Fruit fly (Drosophila melanogaster): Measurements from ENCODE around the gene Gr93d.

The Gr93d gene

dm6 chr3R:21886861-21887587 is 40.6 kb upstream of the Gr93d start, which contains the start of the genes CG6678 and dnd:
TSS of gene CG6678 (plus strand) at chr3R:21887029.
TSS of gene dnd (minus strand) at chr3R:21887355.
- TF ChIP-seq toe (GFP tag; optimal IDR thresholded peaks at IDR 0.05): no peak
- no peak for TF ChIP-seq CG5204 (GFP tag; optimal IDR thresholded peaks at IDR 0.05)
- TF ChIP-seq tj (GFP tag; optimal IDR thresholded peaks at IDR 0.05): no peak
- no peak for TF ChIP-seq bab1 (GFP tag; optimal IDR thresholded peaks at IDR 0.05)
- TF ChIP-seq Clk (GFP tag; optimal IDR thresholded peaks at IDR 0.05): no peak
- peak; percentile 55 for TF ChIP-seq cic (GFP tag; optimal IDR thresholded peaks at IDR 0.05)
- TF ChIP-seq ovo (GFP tag; optimal IDR thresholded peaks at IDR 0.05): no peak
- peak; percentile 26 for TF ChIP-seq pad (GFP tag; optimal IDR thresholded peaks at IDR 0.05)
- peak; percentile 20 for TF ChIP-seq Mnt (GFP tag; optimal IDR thresholded peaks at IDR 0.05)
- TF ChIP-seq CG33017 (tag; optimal IDR thresholded peaks at IDR 0.05): no peak
- no peak for TF ChIP-seq Hr96 (GFP tag; optimal IDR thresholded peaks at IDR 0.05)
- TF ChIP-seq CG7045 (GFP tag; optimal IDR thresholded peaks at IDR 0.05): no peak
- no peak for TF ChIP-seq CG12768 (GFP tag; optimal IDR thresholded peaks at IDR 0.05)
- no peak for TF ChIP-seq CG1620 (GFP tag; optimal IDR thresholded peaks at IDR 0.05)
- peak; percentile 37 for TF ChIP-seq Crg-1 (GFP tag; optimal IDR thresholded peaks at IDR 0.05)
- TF ChIP-seq CG7101 (tag; optimal IDR thresholded peaks at IDR 0.05): peak; percentile 18
- TF ChIP-seq cnc (optimal IDR thresholded peaks at IDR 0.05): no peak
- no peak for TF ChIP-seq CG11617 (GFP tag; optimal IDR thresholded peaks at IDR 0.05)
- peak; percentile 49 for TF ChIP-seq CG14711 (tag; optimal IDR thresholded peaks at IDR 0.05)
- peak; percentile 74 for TF ChIP-seq kay (GFP tag; ENCODE audit: borderline replicate concordance)

dm6 chr3R:21885450-21885849 is 39.0 kb upstream of the Gr93d start, which contains the start of gene CG17819:
TSS of gene CG17819 (minus strand) at chr3R:21885550.
- no peak for TF ChIP-seq pad (GFP tag; optimal IDR thresholded peaks at IDR 0.05)
- no peak for TF ChIP-seq kay (GFP tag; ENCODE audit: borderline replicate concordance)
- no peak for TF ChIP-seq Hr96 (GFP tag; optimal IDR thresholded peaks at IDR 0.05)
- no peak for TF ChIP-seq bab1 (GFP tag; optimal IDR thresholded peaks at IDR 0.05)
- no peak for TF ChIP-seq CG12768 (GFP tag; optimal IDR thresholded peaks at IDR 0.05)
- no peak for TF ChIP-seq CG7045 (GFP tag; optimal IDR thresholded peaks at IDR 0.05)
- TF ChIP-seq CG5204 (GFP tag; optimal IDR thresholded peaks at IDR 0.05): no peak
- TF ChIP-seq tj (GFP tag; optimal IDR thresholded peaks at IDR 0.05): no peak
- TF ChIP-seq ovo (GFP tag; optimal IDR thresholded peaks at IDR 0.05): no peak
- no peak for TF ChIP-seq toe (GFP tag; optimal IDR thresholded peaks at IDR 0.05)
- TF ChIP-seq CG1620 (GFP tag; optimal IDR thresholded peaks at IDR 0.05): no peak
- no peak for TF ChIP-seq Clk (GFP tag; optimal IDR thresholded peaks at IDR 0.05)
- TF ChIP-seq Crg-1 (GFP tag; optimal IDR thresholded peaks at IDR 0.05): no peak
- TF ChIP-seq cnc (optimal IDR thresholded peaks at IDR 0.05): no peak
- TF ChIP-seq CG7101 (tag; optimal IDR thresholded peaks at IDR 0.05): no peak
- TF ChIP-seq CG33017 (tag; optimal IDR thresholded peaks at IDR 0.05): no peak
- TF ChIP-seq cic (GFP tag; optimal IDR thresholded peaks at IDR 0.05): no peak
- TF ChIP-seq CG11617 (GFP tag; optimal IDR thresholded peaks at IDR 0.05): no peak
- no peak for TF ChIP-seq Mnt (GFP tag; optimal IDR thresholded peaks at IDR 0.05)

dm6 chr3R:21884354-21884753 is 37.9 kb upstream of the Gr93d start, which contains the start of gene fit:
TSS of gene fit (minus strand) at chr3R:21884454.
- TF ChIP-seq ovo (GFP tag; optimal IDR thresholded peaks at IDR 0.05) (no peak), cic (GFP tag; optimal IDR thresholded peaks at IDR 0.05) (no peak), CG5204 (GFP tag; optimal IDR thresholded peaks at IDR 0.05) (no peak), pad (GFP tag; optimal IDR thresholded peaks at IDR 0.05) (no peak)

- no peak for TF ChIP-seq CG7045 (GFP tag; optimal IDR thresholded peaks at IDR 0.05)
- no peak for TF ChIP-seq CG11617 (GFP tag; optimal IDR thresholded peaks at IDR 0.05)
- TF ChIP-seq Crg-1 (GFP tag; optimal IDR thresholded peaks at IDR 0.05): no peak
- no peak for TF ChIP-seq ovo (GFP tag; optimal IDR thresholded peaks at IDR 0.05)
- no peak for TF ChIP-seq cnc (optimal IDR thresholded peaks at IDR 0.05)
- no peak for TF ChIP-seq CG7101 (tag; optimal IDR thresholded peaks at IDR 0.05)
- no peak for TF ChIP-seq CG33017 (tag; optimal IDR thresholded peaks at IDR 0.05)
- no peak for TF ChIP-seq Clk (GFP tag; optimal IDR thresholded peaks at IDR 0.05)
- no peak for TF ChIP-seq tj (GFP tag; optimal IDR thresholded peaks at IDR 0.05)
- TF ChIP-seq kay (GFP tag; ENCODE audit: borderline replicate concordance): no peak
- no peak for TF ChIP-seq pad (GFP tag; optimal IDR thresholded peaks at IDR 0.05)
- no peak for TF ChIP-seq toe (GFP tag; optimal IDR thresholded peaks at IDR 0.05)
- no peak for TF ChIP-seq Mnt (GFP tag; optimal IDR thresholded peaks at IDR 0.05)
- TF ChIP-seq CG14711 (tag; optimal IDR thresholded peaks at IDR 0.05): no peak
These were observed 34.1 kb upstream of the Gr93d start, which contains the start of gene CG31465 for dm6 chr3R:21880510-21880909. TSS of gene CG31465 (plus strand) at chr3R:21880810.

- peak; percentile 6 for TF ChIP-seq kay (GFP tag; ENCODE audit: borderline replicate concordance)
- no peak for TF ChIP-seq tj (GFP tag; optimal IDR thresholded peaks at IDR 0.05)
- TF ChIP-seq Mnt (GFP tag; optimal IDR thresholded peaks at IDR 0.05): no peak
These were observed 32.0 kb upstream of the Gr93d start, which contains the start of gene CG34148 for dm6 chr3R:21878473-21878872. TSS of gene CG34148 (minus strand) at chr3R:21878686.

- TF ChIP-seq toe (GFP tag; optimal IDR thresholded peaks at IDR 0.05): no peak
- no peak for TF ChIP-seq tj (GFP tag; optimal IDR thresholded peaks at IDR 0.05)
- TF ChIP-seq pad (GFP tag; optimal IDR thresholded peaks at IDR 0.05): no peak
- TF ChIP-seq CG5204 (GFP tag; optimal IDR thresholded peaks at IDR 0.05): no peak
- TF ChIP-seq CG11617 (GFP tag; optimal IDR thresholded peaks at IDR 0.05): no peak
- TF ChIP-seq cnc (optimal IDR thresholded peaks at IDR 0.05): no peak
- TF ChIP-seq Clk (GFP tag; optimal IDR thresholded peaks at IDR 0.05): no peak
- TF ChIP-seq CG12768 (GFP tag; optimal IDR thresholded peaks at IDR 0.05): no peak
- no peak for TF ChIP-seq CG7045 (GFP tag; optimal IDR thresholded peaks at IDR 0.05)
- no peak for TF ChIP-seq bab1 (GFP tag; optimal IDR thresholded peaks at IDR 0.05)
- no peak for TF ChIP-seq cic (GFP tag; optimal IDR thresholded peaks at IDR 0.05)
- TF ChIP-seq Mnt (GFP tag; optimal IDR thresholded peaks at IDR 0.05): no peak
- no peak for TF ChIP-seq CG1620 (GFP tag; optimal IDR thresholded peaks at IDR 0.05)
- no peak for TF ChIP-seq CG14711 (tag; optimal IDR thresholded peaks at IDR 0.05)
- no peak for TF ChIP-seq ovo (GFP tag; optimal IDR thresholded peaks at IDR 0.05)
These were observed 31.2 kb upstream of the Gr93d start, which contains the start of gene P5CDh2 for dm6 chr3R:21877636-21878035. TSS of gene P5CDh2 (plus strand) at chr3R:21877936.

Data from whole organism, adult.